Worm (Caenorhabditis elegans): ENCODE measurements around the gene T05A7.11.

DNA sequence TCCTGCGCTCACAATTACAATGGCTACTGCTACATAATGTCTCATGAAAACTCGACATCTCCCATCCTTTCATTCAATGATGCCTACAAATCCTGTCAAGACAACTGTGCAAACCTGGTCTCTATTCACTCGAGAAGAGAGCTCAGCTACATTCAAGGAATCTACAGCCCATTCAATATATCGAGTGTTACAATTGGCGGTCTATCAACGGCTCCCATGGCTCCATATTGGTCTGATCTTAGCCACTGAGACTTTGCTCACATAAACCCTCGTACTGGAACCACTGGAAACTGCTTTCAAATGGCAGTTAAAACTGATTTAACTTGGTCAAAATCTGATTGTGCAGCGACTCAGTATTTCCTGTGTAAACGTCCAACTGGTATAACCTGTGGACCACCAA, 10.2 kb upstream of the T05A7.11 start, which contains the start of gene T05A7.3:
- TF ChIP-seq sea-1 (GFP tag; conservative IDR thresholded peaks at IDR 0.05) (no peak), F13C5.2 (tag; optimal IDR thresholded peaks at IDR 0.05) (no peak), hnd-1 (tag; optimal IDR thresholded peaks at IDR 0.05) (no peak), scrt-1 (GFP tag; IDR thresholded peaks at IDR 0.05) (no peak), ceh-36 (tag; optimal IDR thresholded peaks at IDR 0.05) (no peak)
